Fruit fly (Drosophila melanogaster): ENCODE measurements around the gene Svil.

Svil gene

dm6 chr3L:2482941-2483541, 105.6 kb downstream of the Svil start:
- TF ChIP-seq rgr (GFP tag; optimal IDR thresholded peaks at IDR 0.05) (no peak), sage (GFP tag; optimal IDR thresholded peaks at IDR 0.05) (no peak), CG32264 (GFP tag; optimal IDR thresholded peaks at IDR 0.05) (no peak), pan (optimal IDR thresholded peaks at IDR 0.05) (no peak), h (GFP tag; optimal IDR thresholded peaks at IDR 0.05) (no peak), Dif (GFP tag; optimal IDR thresholded peaks at IDR 0.05; ENCODE audit: partially characterized antibody) (no peak), dsf (GFP tag; optimal IDR thresholded peaks at IDR 0.05; ENCODE audit: borderline replicate concordance) (no peak)

dm6 chr3L:2485331-2486115, 108.1 kb downstream of the Svil start:
- no peak for TF ChIP-seq CG9705 (GFP tag; optimal IDR thresholded peaks at IDR 0.05)
- peak; percentile 87 for TF ChIP-seq Myc (optimal IDR thresholded peaks at IDR 0.05)

- no peak for TF ChIP-seq CG9705 (GFP tag; optimal IDR thresholded peaks at IDR 0.05)
- TF ChIP-seq Hr83 (GFP tag; optimal IDR thresholded peaks at IDR 0.05; ENCODE audit: poor library complexity, severe bottlenecking), result no peak
- peak in 1 of 2 experiments; percentile 10 for TF ChIP-seq foxo (GFP tag; optimal IDR thresholded peaks at IDR 0.05)
- no peak for TF ChIP-seq pan (optimal IDR thresholded peaks at IDR 0.05)
- TF ChIP-seq GATAd (GFP tag; optimal IDR thresholded peaks at IDR 0.05), result no peak
Measured at dm6 chr3L:2486493-2486892, 109.0 kb downstream of the Svil start.

- TF ChIP-seq Hnf4 (GFP tag; optimal IDR thresholded peaks at IDR 0.05) (peak; percentile 51), HLH106 (tag; optimal IDR thresholded peaks at IDR 0.05) (peak; percentile 69), br (GFP tag; optimal IDR thresholded peaks at IDR 0.05) (peak; percentile 50), dmrt93B (GFP tag; optimal IDR thresholded peaks at IDR 0.05) (peak; percentile 50), psq (GFP tag; optimal IDR thresholded peaks at IDR 0.05) (peak; percentile 6), Myc (optimal IDR thresholded peaks at IDR 0.05) (no peak), OdsH (GFP tag; optimal IDR thresholded peaks at IDR 0.05) (peak; percentile 52), GATAd (GFP tag; optimal IDR thresholded peaks at IDR 0.05) (no peak), ey (GFP tag; optimal IDR thresholded peaks at IDR 0.05) (peak; percentile 46), h (GFP tag; optimal IDR thresholded peaks at IDR 0.05) (peak; percentile 90), Sp1 (GFP tag; optimal IDR thresholded peaks at IDR 0.05) (peak; percentile 45), Rel (GFP tag; optimal IDR thresholded peaks at IDR 0.05) (peak; percentile 28), Rel (tag; optimal IDR thresholded peaks at IDR 0.05) (no peak), usp (GFP tag; optimal IDR thresholded peaks at IDR 0.05) (no peak), tai (GFP tag; optimal IDR thresholded peaks at IDR 0.05) (no peak), Mio (GFP tag; optimal IDR thresholded peaks at IDR 0.05) (no peak), dsf (GFP tag; optimal IDR thresholded peaks at IDR 0.05; ENCODE audit: borderline replicate concordance) (no peak), foxo (GFP tag; optimal IDR thresholded peaks at IDR 0.05) (peak in 1 of 2 experiments; percentile 84), Abd-B (GFP tag; optimal IDR thresholded peaks at IDR 0.05) (no peak), sage (GFP tag; optimal IDR thresholded peaks at IDR 0.05) (peak; percentile 73), fru (GFP tag; optimal IDR thresholded peaks at IDR 0.05) (peak; percentile 87), rgr (GFP tag; optimal IDR thresholded peaks at IDR 0.05) (peak; percentile 39), brk (GFP tag; optimal IDR thresholded peaks at IDR 0.05) (no peak), CG32264 (GFP tag; optimal IDR thresholded peaks at IDR 0.05) (peak; percentile 39), CG9705 (GFP tag; optimal IDR thresholded peaks at IDR 0.05) (peak; percentile 47), woc (GFP tag; optimal IDR thresholded peaks at IDR 0.05) (peak; percentile 75), Vsx2 (GFP tag; optimal IDR thresholded peaks at IDR 0.05; ENCODE audit: partially characterized antibody) (no peak), dl (GFP tag; optimal IDR thresholded peaks at IDR 0.05; ENCODE audit: insufficient read depth in 1 of 2, partially characterized antibody in 2 of 2) (no peak)
Measured at dm6 chr3L:2487248-2487647, 109.8 kb downstream of the Svil start.

- TF ChIP-seq Sp1 (GFP tag; optimal IDR thresholded peaks at IDR 0.05) (peak; percentile 27), ey (GFP tag; optimal IDR thresholded peaks at IDR 0.05) (no peak), jim (GFP tag; optimal IDR thresholded peaks at IDR 0.05) (no peak), CG32264 (GFP tag; optimal IDR thresholded peaks at IDR 0.05) (no peak), Rel (GFP tag; optimal IDR thresholded peaks at IDR 0.05) (no peak), Rel (tag; optimal IDR thresholded peaks at IDR 0.05) (peak; percentile 9), tai (GFP tag; optimal IDR thresholded peaks at IDR 0.05) (no peak), Hnf4 (GFP tag; optimal IDR thresholded peaks at IDR 0.05) (no peak), Mio (GFP tag; optimal IDR thresholded peaks at IDR 0.05) (no peak), h (GFP tag; optimal IDR thresholded peaks at IDR 0.05) (peak; percentile 26)
Measured at dm6 chr3L:2488634-2489033, 111.2 kb downstream of the Svil start, which contains the start of gene CG1146. CG1146 (plus strand) TSS chr3L:2488804.
